Worm (Caenorhabditis elegans) whole organism, late embryonic: ENCODE results near the gene R166.2.

ENCODE experiments used
- K09A11.1 ChIP-seq: sonication (generic microtip); optimal IDR thresholded peaks from 2 replicates; lab custom pipeline; 2017; ENCODE audit warnings: antibody characterized with exemption, mild to moderate bottlenecking, missing genetic modification characterization, missing compliant biosample characterization; ENCODE audit not compliant: insufficient read depth
- Y22D7AL.16 ChIP-seq: sonication (generic microtip); optimal IDR thresholded peaks from 2 replicates; lab custom pipeline; 2016; ENCODE audit warnings: missing genetic modification characterization, missing compliant biosample characterization
- ama-1 ChIP-seq: fragments of 150-350 bp; optimal IDR thresholded peaks from 2 replicates; lab custom pipeline; 2014
- ceh-19 ChIP-seq: fragments of 200-800 bp; sonication (Bioruptor generic); optimal IDR thresholded peaks from 2 replicates; lab custom pipeline; 2018; ENCODE audit warnings: mild to moderate bottlenecking, missing genetic modification characterization, missing compliant biosample characterization
- ceh-22 ChIP-seq: sonication (generic microtip); optimal IDR thresholded peaks from 2 replicates; lab custom pipeline; 2017; ENCODE audit warnings: missing biosample characterization, missing genetic modification characterization
- ceh-45 ChIP-seq: fragments of 200-800 bp; sonication (Bioruptor generic); IDR thresholded peaks from 2 replicates; pipeline ENCODE4 v1.3.6; 2022; ENCODE audit warnings: missing genetic modification reagents, missing genetic modification characterization, missing compliant biosample characterization
- ceh-48 ChIP-seq: sonication (generic microtip); optimal IDR thresholded peaks from 2 replicates; lab custom pipeline; 2016; ENCODE audit warnings: missing genetic modification characterization, inconsistent platforms, missing compliant biosample characterization
- ceh-6 ChIP-seq: fragments of 200-800 bp; sonication (Bioruptor generic); optimal IDR thresholded peaks from 2 replicates; lab custom pipeline; 2018; ENCODE audit warnings: mild to moderate bottlenecking, missing genetic modification characterization, missing compliant biosample characterization
- che-1 ChIP-seq: sonication (generic microtip); optimal IDR thresholded peaks from 2 replicates; lab custom pipeline; 2016; ENCODE audit warnings: mild to moderate bottlenecking, missing genetic modification characterization, missing compliant biosample characterization
- dve-1 ChIP-seq: sonication (generic microtip); optimal IDR thresholded peaks from 2 replicates; lab custom pipeline; 2017; ENCODE audit warnings: antibody characterized with exemption, mild to moderate bottlenecking, missing genetic modification characterization, missing compliant biosample characterization
- ets-4 ChIP-seq: sonication (generic microtip); optimal IDR thresholded peaks from 2 replicates; lab custom pipeline; 2016; ENCODE audit warnings: missing genetic modification characterization, missing compliant biosample characterization
- gmeb-2 ChIP-seq: sonication (generic microtip); optimal IDR thresholded peaks from 2 replicates; lab custom pipeline; 2016; ENCODE audit warnings: missing genetic modification characterization, inconsistent platforms, missing compliant biosample characterization
- hlh-15 ChIP-seq: sonication (generic microtip); optimal IDR thresholded peaks from 2 replicates; lab custom pipeline; 2016; ENCODE audit warnings: missing genetic modification characterization, missing compliant biosample characterization
- lin-11 ChIP-seq: fragments of 200-800 bp; sonication (Bioruptor generic); optimal IDR thresholded peaks from 2 replicates; lab custom pipeline; 2018; ENCODE audit warnings: mild to moderate bottlenecking, missing genetic modification characterization, missing compliant biosample characterization
- mec-3 ChIP-seq: sonication (generic microtip); optimal IDR thresholded peaks from 2 replicates; lab custom pipeline; 2016; ENCODE audit warnings: borderline replicate concordance, missing genetic modification characterization, missing compliant biosample characterization
- nhr-11 ChIP-seq: fragments of 150-350 bp; optimal IDR thresholded peaks from 2 replicates; lab custom pipeline; 2014; ENCODE audit warnings: missing biosample characterization, missing genetic modification characterization
- nhr-232 ChIP-seq: sonication (generic microtip); optimal IDR thresholded peaks from 2 replicates; lab custom pipeline; 2016; ENCODE audit warnings: missing genetic modification characterization, missing compliant biosample characterization
- pat-9 ChIP-seq: fragments of 200-800 bp; sonication (Bioruptor generic); optimal IDR thresholded peaks from 2 replicates; lab custom pipeline; 2018; ENCODE audit warnings: mild to moderate bottlenecking, missing genetic modification characterization, moderate library complexity, missing compliant biosample characterization
- pha-2 ChIP-seq: sonication (generic microtip); optimal IDR thresholded peaks from 2 replicates; lab custom pipeline; 2017; ENCODE audit warnings: mild to moderate bottlenecking, missing genetic modification characterization, missing compliant biosample characterization
- pha-4 ChIP-seq: fragments of 150-350 bp; optimal IDR thresholded peaks from 2 replicates; lab custom pipeline; 2018; ENCODE audit warnings: missing biosample characterization, missing genetic modification reagents, missing genetic modification characterization
- pqm-1 ChIP-seq: sonication (generic microtip); optimal IDR thresholded peaks from 2 replicates; lab custom pipeline; 2016; ENCODE audit warnings: missing genetic modification characterization, missing compliant biosample characterization
- pros-1 ChIP-seq: fragments of 150-350 bp; optimal IDR thresholded peaks from 2 replicates; lab custom pipeline; 2014; ENCODE audit warnings: missing biosample characterization, missing genetic modification reagents, missing genetic modification characterization
- sox-4 ChIP-seq: sonication (generic microtip); optimal IDR thresholded peaks from 2 replicates; lab custom pipeline; 2017; ENCODE audit warnings: mild to moderate bottlenecking, missing genetic modification characterization, inconsistent platforms, missing compliant biosample characterization
- ttx-3 ChIP-seq: sonication (generic microtip); optimal IDR thresholded peaks from 2 replicates; lab custom pipeline; 2016; ENCODE audit warnings: missing genetic modification reagents, missing genetic modification characterization, missing compliant biosample characterization
- unc-3 ChIP-seq, 2 experiments: fragments of 200-800 bp in 1 of 2; sonication (Bioruptor generic) in 1 of 2; sonication (generic microtip) in 1 of 2; conservative IDR thresholded peaks in 1 of 2; optimal IDR thresholded peaks in 1 of 2; 2 replicates each; pipeline versions ENCODE4 v1.3.6 to Lab custom; 2016 to 2022; ENCODE audit warnings: missing compliant biosample characterization in 2 of 2, missing genetic modification characterization in 2 of 2, missing genetic modification reagents in 1 of 2
- unc-42 ChIP-seq: sonication (generic microtip); optimal IDR thresholded peaks from 2 replicates; lab custom pipeline; 2016; ENCODE audit warnings: missing genotype, missing genetic modification characterization, missing compliant biosample characterization
- unc-55 ChIP-seq: sonication (generic microtip); optimal IDR thresholded peaks from 2 replicates; lab custom pipeline; 2017; ENCODE audit warnings: missing biosample characterization, missing genetic modification reagents, missing genetic modification characterization
- ztf-16 ChIP-seq: sonication (generic microtip); optimal IDR thresholded peaks from 2 replicates; lab custom pipeline; 2017; ENCODE audit warnings: missing genetic modification characterization, missing compliant biosample characterization

The R166.2 gene

ce11 chrII:10546784-10547087 lies 9.3 kb upstream of the R166.2 start:
- peak; percentile 79 for TF ChIP-seq unc-55 (GFP tag; lab: Kevin White, UChicago)
- no peak for TF ChIP-seq che-1 (tag; lab: Kevin White, UChicago)
- TF ChIP-seq pros-1 (tag; lab: Kevin White, UChicago) = no peak
- TF ChIP-seq nhr-232 (tag; lab: Kevin White, UChicago) = no peak

ce11 chrII:10545924-10546783 lies 8.7 kb upstream of the R166.2 start:
- TF ChIP-seq ets-4 (tag; lab: Kevin White, UChicago) (no peak), sox-4 (tag; lab: Kevin White, UChicago) (no peak), ttx-3 (tag; lab: Kevin White, UChicago) (no peak), pat-9 (tag; lab: Kevin White, UChicago) (no peak), ceh-45 (GFP tag; lab: Robert Waterston, UW) (no peak), ztf-16 (no peak), che-1 (tag; lab: Kevin White, UChicago) (no peak)
- TF ChIP-seq, all 69 proteins: peak for 0

- TF ChIP-seq nhr-232 (tag; lab: Kevin White, UChicago) (peak; percentile 0), gmeb-2 (tag; lab: Kevin White, UChicago) (no peak), pat-9 (tag; lab: Kevin White, UChicago) (peak; percentile 15)
These were observed 7.7 kb upstream of the R166.2 start for ce11 chrII:10545213-10545612.

- TF ChIP-seq hlh-15 (tag; lab: Kevin White, UChicago) (no peak), ceh-19 (GFP tag; lab: Kevin White, UChicago) (no peak), lin-11 (tag; lab: Kevin White, UChicago) (no peak)
These were observed 7.0 kb upstream of the R166.2 start for ce11 chrII:10544374-10544908.

ce11 chrII:10543457-10544137 lies 6.1 kb upstream of the R166.2 start:
- TF ChIP-seq nhr-11 (tag; lab: Kevin White, UChicago) (peak; percentile 1), pha-4 (tag; lab: Kevin White, UChicago) (no peak)

- TF ChIP-seq pqm-1 (tag; lab: Kevin White, UChicago) (no peak), K09A11.1 (tag; lab: Kevin White, UChicago) (no peak), che-1 (tag; lab: Kevin White, UChicago) (no peak), ets-4 (tag; lab: Kevin White, UChicago) (no peak), unc-42 (tag; lab: Kevin White, UChicago) (no peak), Y22D7AL.16 (tag; lab: Kevin White, UChicago) (no peak), ama-1 (lab: Kevin White, UChicago) (no peak), unc-3 (GFP tag; conservative IDR thresholded peaks at IDR 0.05; lab: Robert Waterston, UW) (no peak), unc-3 (tag; optimal IDR thresholded peaks at IDR 0.05; lab: Kevin White, UChicago) (no peak), mec-3 (tag; lab: Kevin White, UChicago) (no peak), dve-1 (tag; lab: Kevin White, UChicago) (no peak), pha-2 (tag; lab: Kevin White, UChicago) (no peak), ceh-48 (tag; lab: Kevin White, UChicago) (no peak), ceh-22 (no peak), ceh-6 (GFP tag; lab: Kevin White, UChicago) (no peak), gmeb-2 (tag; lab: Kevin White, UChicago) (no peak)
These were observed 5.4 kb upstream of the R166.2 start for ce11 chrII:10542654-10543456.
